Fruit fly (Drosophila melanogaster) whole organism, embryonic: ENCODE measurements around the gene Chchd2.
A peak's percentile ranks its signal among the peaks of the same experiment; 100 is the strongest.

Source experiments
- ATbp ChIP-seq: fragments of 200-800 bp; sonication (Bioruptor generic); optimal IDR thresholded peaks from 2 replicates; lab custom pipeline; 2017; ENCODE audit warnings: missing biosample characterization, mild to moderate bottlenecking, missing genetic modification characterization, missing genetic modification reagents
- C15 ChIP-seq: fragments of 200-800 bp; sonication (Bioruptor generic); IDR thresholded peaks from 3 replicates; pipeline ENCODE4 v1.3.6; 2022; ENCODE audit warnings: missing biosample characterization, missing genetic modification characterization
- CG10979 ChIP-seq: fragments of 200-800 bp; sonication (Bioruptor generic); optimal IDR thresholded peaks from 2 replicates; lab custom pipeline; 2018; ENCODE audit warnings: missing biosample characterization, mild to moderate bottlenecking, missing genetic modification characterization, moderate library complexity
- CG14014 ChIP-seq: fragments of 200-800 bp; sonication (Bioruptor generic); IDR thresholded peaks from 2 replicates; pipeline ENCODE4 v1.3.6; 2022; ENCODE audit warnings: missing biosample characterization, missing genetic modification characterization
- CG16815 ChIP-seq: fragments of 200-800 bp; sonication (Bioruptor generic); optimal IDR thresholded peaks from 3 replicates; lab custom pipeline; 2017; ENCODE audit warnings: missing biosample characterization, mild to moderate bottlenecking, missing genetic modification characterization
- CG18764 ChIP-seq: fragments of 200-800 bp; sonication (Bioruptor generic); optimal IDR thresholded peaks from 3 replicates; lab custom pipeline; 2016; ENCODE audit warnings: missing biosample characterization, missing genetic modification characterization
- CG31224 ChIP-seq: fragments of 200-800 bp; sonication (Bioruptor generic); IDR thresholded peaks from 2 replicates; pipeline ENCODE4 v1.3.6; 2022; ENCODE audit warnings: missing biosample characterization, missing genetic modification characterization
- CG31441 ChIP-seq: fragments of 200-800 bp; sonication (Bioruptor generic); IDR thresholded peaks from 2 replicates; pipeline ENCODE4 v1.3.6; 2022; ENCODE audit warnings: missing biosample characterization, missing genetic modification characterization
- CG42726 ChIP-seq: fragments of 200-800 bp; sonication (Bioruptor generic); IDR thresholded peaks from 2 replicates; pipeline ENCODE4 v1.3.6; 2022; ENCODE audit warnings: missing biosample characterization, missing genetic modification characterization; ENCODE audit not compliant: partially characterized antibody
- CG6254 ChIP-seq: fragments of 200-800 bp; sonication (Bioruptor generic); optimal IDR thresholded peaks from 3 replicates; lab custom pipeline; 2017; ENCODE audit warnings: mild to moderate bottlenecking, missing biosample characterization, missing genetic modification reagents, missing genetic modification characterization
- CG9727 ChIP-seq: fragments of 200-800 bp; sonication (Bioruptor generic); optimal IDR thresholded peaks from 3 replicates; lab custom pipeline; 2017; ENCODE audit warnings: missing biosample characterization, mild to moderate bottlenecking, missing genetic modification characterization
- Deaf1 ChIP-seq: fragments of 200-800 bp; optimal IDR thresholded peaks from 3 replicates; lab custom pipeline; 2019; ENCODE audit warnings: missing biosample characterization, mild to moderate bottlenecking, missing genetic modification characterization, moderate library complexity
- Doc3 ChIP-seq: fragments of 200-800 bp; sonication (Bioruptor generic); IDR thresholded peaks from 3 replicates; pipeline ENCODE4 v1.3.6; 2022; ENCODE audit warnings: missing biosample characterization, missing genetic modification characterization; ENCODE audit not compliant: partially characterized antibody
- Drgx ChIP-seq: fragments of 200-800 bp; sonication (Bioruptor generic); IDR thresholded peaks from 2 replicates; pipeline ENCODE4 v1.3.6; 2022; ENCODE audit warnings: missing biosample characterization, missing genetic modification characterization
- ERR ChIP-seq: fragments of 200-800 bp; sonication (Bioruptor generic); optimal IDR thresholded peaks from 2 replicates; lab custom pipeline; 2016; ENCODE audit warnings: missing biosample characterization, missing genetic modification characterization
- Ets97D ChIP-seq: fragments of 200-800 bp; sonication (Bioruptor generic); optimal IDR thresholded peaks from 3 replicates; lab custom pipeline; 2016; ENCODE audit warnings: missing biosample characterization, missing genetic modification characterization
- Fer3 ChIP-seq: fragments of 200-800 bp; sonication (Bioruptor generic); optimal IDR thresholded peaks from 2 replicates; lab custom pipeline; 2018; ENCODE audit warnings: missing biosample characterization, mild to moderate bottlenecking, missing genetic modification characterization, moderate library complexity
- HHEX ChIP-seq: fragments of 200-800 bp; sonication (Bioruptor generic); optimal IDR thresholded peaks from 3 replicates; lab custom pipeline; 2017; ENCODE audit warnings: missing biosample characterization, mild to moderate bottlenecking, missing genetic modification characterization, missing genetic modification reagents
- Mad ChIP-seq: fragments of 200-800 bp; sonication (Bioruptor generic); optimal IDR thresholded peaks from 2 replicates; lab custom pipeline; 2016; ENCODE audit warnings: missing biosample characterization, missing genetic modification characterization
- NC2β ChIP-seq: fragments of 200-800 bp; sonication (Bioruptor generic); optimal IDR thresholded peaks from 2 replicates; lab custom pipeline; 2016; ENCODE audit warnings: missing biosample characterization, missing genetic modification characterization
- Ptx1 ChIP-seq: fragments of 200-800 bp; sonication (Bioruptor generic); IDR thresholded peaks from 2 replicates; pipeline ENCODE4 v1.3.6; 2022; ENCODE audit warnings: missing biosample characterization, missing genetic modification characterization
- Ssrp ChIP-seq: fragments of 200-800 bp; sonication (Bioruptor generic); optimal IDR thresholded peaks from 2 replicates; lab custom pipeline; 2018; ENCODE audit warnings: missing biosample characterization, mild to moderate bottlenecking, missing genetic modification characterization, moderate library complexity
- bbx ChIP-seq: fragments of 200-800 bp; sonication (Bioruptor generic); IDR thresholded peaks from 2 replicates; pipeline ENCODE4 v1.3.6; 2022; ENCODE audit warnings: missing biosample characterization, missing genetic modification characterization; ENCODE audit not compliant: partially characterized antibody
- cato ChIP-seq: fragments of 200-800 bp; sonication (Bioruptor generic); optimal IDR thresholded peaks from 2 replicates; lab custom pipeline; 2016; ENCODE audit warnings: missing biosample characterization, missing genetic modification characterization, borderline replicate concordance
- ci ChIP-seq: fragments of 200-800 bp; sonication (Bioruptor generic); IDR thresholded peaks from 3 replicates; pipeline ENCODE4 v1.3.6; 2022; ENCODE audit warnings: missing biosample characterization, missing genetic modification characterization
- crp ChIP-seq, 2 experiments: fragments of 200-800 bp; sonication (Bioruptor generic); optimal IDR thresholded peaks; 2 replicates in 1 of 2; 3 replicates in 1 of 2; lab custom pipeline; 2017; ENCODE audit warnings: missing biosample characterization in 2 of 2, missing genetic modification characterization in 2 of 2, mild to moderate bottlenecking in 1 of 2, moderate library complexity in 1 of 2
- disco-r ChIP-seq: fragments of 200-800 bp; sonication (Bioruptor generic); optimal IDR thresholded peaks from 2 replicates; lab custom pipeline; 2016; ENCODE audit warnings: missing biosample characterization, missing genetic modification characterization
- eyg ChIP-seq: fragments of 200-800 bp; sonication (Bioruptor generic); optimal IDR thresholded peaks from 3 replicates; lab custom pipeline; 2016; ENCODE audit warnings: missing biosample characterization, missing genetic modification characterization
- fd102C ChIP-seq: fragments of 200-800 bp; sonication (Bioruptor generic); optimal IDR thresholded peaks from 2 replicates; lab custom pipeline; 2018; ENCODE audit warnings: missing biosample characterization, mild to moderate bottlenecking, missing genetic modification characterization, moderate library complexity
- fd96Cb ChIP-seq: fragments of 200-800 bp; sonication (Bioruptor generic); optimal IDR thresholded peaks from 2 replicates; lab custom pipeline; 2018; ENCODE audit warnings: missing biosample characterization, mild to moderate bottlenecking, missing genetic modification characterization, moderate library complexity
- gem ChIP-seq: fragments of 200-800 bp; sonication (Bioruptor generic); optimal IDR thresholded peaks from 2 replicates; lab custom pipeline; 2019; ENCODE audit warnings: missing biosample characterization, mild to moderate bottlenecking, missing genetic modification characterization, moderate library complexity
- hkb ChIP-seq, 2 experiments: fragments of 200-800 bp in 1 of 2; fragments of >200 bp in 1 of 2; sonication (Bioruptor generic) in 1 of 2; IDR thresholded peaks in 1 of 2; optimal IDR thresholded peaks in 1 of 2; 2 replicates each; pipeline versions ENCODE4 v1.3.6 to Lab custom; 2017 to 2022; ENCODE audit warnings: missing biosample characterization in 1 of 2, missing genetic modification characterization in 1 of 2
- jigr1 ChIP-seq: fragments of 200-800 bp; sonication (Bioruptor generic); IDR thresholded peaks from 3 replicates; pipeline ENCODE4 v1.3.6; 2022; ENCODE audit warnings: missing biosample characterization, missing genetic modification characterization
- jing ChIP-seq: fragments of 200-800 bp; sonication (Bioruptor generic); optimal IDR thresholded peaks from 2 replicates; lab custom pipeline; 2018; ENCODE audit warnings: missing biosample characterization, mild to moderate bottlenecking, missing genetic modification characterization
- klu ChIP-seq: fragments of 200-800 bp; sonication (Bioruptor generic); IDR thresholded peaks from 2 replicates; pipeline ENCODE4 v1.3.6; 2022; ENCODE audit warnings: missing biosample characterization, missing genetic modification characterization
- lbe ChIP-seq: fragments of 200-800 bp; sonication (Bioruptor generic); optimal IDR thresholded peaks from 2 replicates; lab custom pipeline; 2016; ENCODE audit warnings: missing biosample characterization, mild to moderate bottlenecking, missing genetic modification characterization
- lov ChIP-seq, 2 experiments: fragments of 200-800 bp in 1 of 2; fragments of >200 bp in 1 of 2; sonication (Bioruptor generic) in 1 of 2; IDR thresholded peaks in 1 of 2; optimal IDR thresholded peaks in 1 of 2; 2 replicates in 1 of 2; 3 replicates in 1 of 2; pipeline versions ENCODE4 v1.3.6 to Lab custom; 2017 to 2022; ENCODE audit warnings: missing biosample characterization in 1 of 2, missing genetic modification characterization in 1 of 2
- nau ChIP-seq: fragments of 200-800 bp; sonication (Bioruptor generic); optimal IDR thresholded peaks from 3 replicates; lab custom pipeline; 2017; ENCODE audit warnings: missing biosample characterization, mild to moderate bottlenecking, missing genetic modification characterization, missing genetic modification reagents
- org-1 ChIP-seq: fragments of 200-800 bp; sonication (Bioruptor generic); optimal IDR thresholded peaks from 2 replicates; lab custom pipeline; 2017; ENCODE audit warnings: missing biosample characterization, missing genetic modification characterization
- scrt ChIP-seq: fragments of 200-800 bp; sonication (Bioruptor generic); optimal IDR thresholded peaks from 2 replicates; lab custom pipeline; 2018; ENCODE audit warnings: missing biosample characterization, mild to moderate bottlenecking, missing genetic modification characterization, moderate library complexity
- seq ChIP-seq: fragments of 200-800 bp; sonication (Bioruptor generic); IDR thresholded peaks from 2 replicates; pipeline ENCODE4 v1.3.6; 2022; ENCODE audit warnings: missing biosample characterization, missing genetic modification characterization
- sisA ChIP-seq: fragments of 200-800 bp; sonication (Bioruptor generic); IDR thresholded peaks from 2 replicates; pipeline ENCODE4 v1.3.6; 2022; ENCODE audit warnings: missing biosample characterization, missing genetic modification characterization
- tio ChIP-seq: fragments of 200-800 bp; sonication (Bioruptor generic); optimal IDR thresholded peaks from 2 replicates; lab custom pipeline; 2017; ENCODE audit warnings: missing biosample characterization, missing genetic modification characterization, inconsistent platforms
- tll ChIP-seq, 2 experiments: fragments of 200-800 bp in 1 of 2; fragments of >200 bp in 1 of 2; sonication (Bioruptor generic) in 1 of 2; optimal IDR thresholded peaks; 2 replicates each; lab custom pipeline; 2017 to 2019; ENCODE audit warnings: missing biosample characterization in 2 of 2, missing genetic modification characterization in 2 of 2, mild to moderate bottlenecking in 1 of 2, moderate library complexity in 1 of 2
- tna ChIP-seq: fragments of 200-800 bp; sonication (Bioruptor generic); IDR thresholded peaks from 2 replicates; pipeline ENCODE4 v1.3.6; 2022; ENCODE audit warnings: missing biosample characterization, missing genetic modification characterization; ENCODE audit not compliant: partially characterized antibody
- yki ChIP-seq: fragments of >200 bp; optimal IDR thresholded peaks from 3 replicates; lab custom pipeline; 2018
- z ChIP-seq: fragments of 200-800 bp; sonication (Bioruptor generic); IDR thresholded peaks from 3 replicates; pipeline ENCODE4 v1.3.6; 2022; ENCODE audit warnings: missing biosample characterization, missing genetic modification characterization

Gene Chchd2

dm6 chrX:17125017-17125821 lies 23.6 kb upstream of the Chchd2 start (continued):
- TF ChIP-seq jigr1: no peak
- no peak for TF ChIP-seq fd102C
- no peak for TF ChIP-seq lbe (GFP tag; lab: Kevin White, UChicago)
- TF ChIP-seq gem (tag; lab: Kevin White, UChicago): peak; percentile 80
- TF ChIP-seq CG9727 (GFP tag; lab: Kevin White, UChicago): peak; percentile 45
- TF ChIP-seq klu: no peak
- TF ChIP-seq CG14014 (GFP tag; lab: Robert Waterston, UW): peak; percentile 72
- TF ChIP-seq eyg (GFP tag; lab: Kevin White, UChicago): peak; percentile 21
- TF ChIP-seq tna (GFP tag; lab: Robert Waterston, UW): peak; percentile 69
- peak; percentile 26; the same call in 1 of the 2 replicates for TF ChIP-seq Drgx (GFP tag; lab: Robert Waterston, UW)
- peak; percentile 21 for TF ChIP-seq Ets97D
- TF ChIP-seq sisA (GFP tag; lab: Robert Waterston, UW): peak; percentile 55
- peak; percentile 56 for TF ChIP-seq fd96Cb (tag; lab: Kevin White, UChicago)
- TF ChIP-seq CG42726 (GFP tag; lab: Robert Waterston, UW): peak; percentile 76; the same call in 1 of the 2 replicates
- TF ChIP-seq lov (optimal IDR thresholded peaks at IDR 0.05; lab: Kevin White, UChicago): no peak
- no peak for TF ChIP-seq lov (GFP tag; IDR thresholded peaks at IDR 0.05; lab: Robert Waterston, UW)
- peak; percentile 81 for TF ChIP-seq Ptx1 (GFP tag; lab: Robert Waterston, UW)
- peak; percentile 39 for TF ChIP-seq ERR (GFP tag; lab: Kevin White, UChicago)
- TF ChIP-seq tio (GFP tag; lab: Kevin White, UChicago): peak; percentile 35
- no peak for TF ChIP-seq CG16815 (GFP tag; lab: Kevin White, UChicago)
- TF ChIP-seq CG18764 (GFP tag; lab: Kevin White, UChicago): peak; percentile 20
- peak; percentile 67 for TF ChIP-seq seq (GFP tag; lab: Robert Waterston, UW)
- TF ChIP-seq crp (GFP tag; optimal IDR thresholded peaks at IDR 0.05; lab: Kevin White, UChicago): no peak
- peak; percentile 80 for TF ChIP-seq CG31441
- no peak for TF ChIP-seq disco-r (GFP tag; lab: Kevin White, UChicago)
- TF ChIP-seq bbx (GFP tag; lab: Robert Waterston, UW): peak; percentile 92
- TF ChIP-seq nau: peak; percentile 18
- TF ChIP-seq z (GFP tag; lab: Robert Waterston, UW): no peak
- TF ChIP-seq Deaf1 (tag; lab: Kevin White, UChicago): peak; percentile 48
- TF ChIP-seq hkb (optimal IDR thresholded peaks at IDR 0.05; lab: Kevin White, UChicago): no peak
- peak; percentile 77 for TF ChIP-seq hkb (GFP tag; IDR thresholded peaks at IDR 0.05; lab: Robert Waterston, UW)
- TF ChIP-seq cato (GFP tag; lab: Kevin White, UChicago): no peak
- peak; percentile 85 for TF ChIP-seq Fer3 (tag; lab: Kevin White, UChicago)
- TF ChIP-seq Doc3 (GFP tag; lab: Robert Waterston, UW): peak; percentile 97
- peak; percentile 23 for TF ChIP-seq Ssrp (tag; lab: Kevin White, UChicago)
- no peak for TF ChIP-seq jing (GFP tag; lab: Kevin White, UChicago)
- no peak for TF ChIP-seq CG6254
- no peak for TF ChIP-seq NC2β (GFP tag; lab: Kevin White, UChicago)
- no peak for TF ChIP-seq ATbp (GFP tag; lab: Kevin White, UChicago)
- no peak for TF ChIP-seq yki (lab: Kevin White, UChicago)
- TF ChIP-seq CG31224 (GFP tag; lab: Robert Waterston, UW): no peak
- peak; percentile 54 for TF ChIP-seq CG10979 (tag; lab: Kevin White, UChicago)
- no peak for TF ChIP-seq C15
- TF ChIP-seq tll (GFP tag; optimal IDR thresholded peaks at IDR 0.05; lab: Kevin White, UChicago): peak in 1 of 2 experiments; percentile 13
- TF ChIP-seq Mad (GFP tag; lab: Kevin White, UChicago): peak; percentile 36
- TF ChIP-seq org-1 (GFP tag; lab: Kevin White, UChicago): peak; percentile 51
- peak; percentile 72 for TF ChIP-seq HHEX (GFP tag; lab: Kevin White, UChicago)
- TF ChIP-seq scrt: peak; percentile 50
- peak; percentile 73 for TF ChIP-seq ci (GFP tag; lab: Robert Waterston, UW)
